Worm (Caenorhabditis elegans): Measurements from ENCODE around the gene srh-264.

DNA sequence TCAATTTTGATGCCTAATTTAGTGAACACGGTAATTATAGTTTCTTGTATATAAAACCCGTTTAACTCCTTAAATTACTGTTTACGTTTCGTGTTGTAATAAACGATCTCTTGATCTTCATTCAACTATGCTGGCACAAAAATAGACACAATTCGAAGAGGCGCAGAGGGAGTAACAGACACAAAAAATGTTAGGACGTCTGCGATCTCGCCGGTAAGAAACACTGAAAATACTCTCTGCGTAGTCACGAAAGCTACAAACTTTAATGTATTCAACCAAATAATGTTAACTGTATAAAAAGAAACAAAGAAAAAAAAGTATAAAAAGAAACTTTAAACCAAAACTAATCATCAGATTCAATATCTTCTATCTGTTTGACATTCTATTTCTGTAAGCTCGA is 33.1 kb upstream of the srh-264 start, which contains the start of gene dhs-23:
- TF ChIP-seq nhr-28 (tag; optimal IDR thresholded peaks at IDR 0.05) = no peak
- TF ChIP-seq nhr-12 (tag; optimal IDR thresholded peaks at IDR 0.05) = no peak
- TF ChIP-seq lsy-2 (tag; optimal IDR thresholded peaks at IDR 0.05) = no peak
- no peak for TF ChIP-seq snpc-4 (tag; optimal IDR thresholded peaks at IDR 0.05)
- TF ChIP-seq M03D4.4 (tag; optimal IDR thresholded peaks at IDR 0.05) = no peak
- TF ChIP-seq unc-62 (GFP tag; optimal IDR thresholded peaks at IDR 0.05) = no peak
- TF ChIP-seq nhr-76 (tag; optimal IDR thresholded peaks at IDR 0.05) = no peak
- no peak for TF ChIP-seq bed-3 (GFP tag; optimal IDR thresholded peaks at IDR 0.05)
